Worm (Caenorhabditis elegans): ENCODE measurements around the gene hrpu-1.
"Not testable (repeated sequence)": the region's sequence is repeated elsewhere in the genome, so short reads cannot be mapped to it uniquely, and the experiment has no call there.

Gene hrpu-1

DNA sequence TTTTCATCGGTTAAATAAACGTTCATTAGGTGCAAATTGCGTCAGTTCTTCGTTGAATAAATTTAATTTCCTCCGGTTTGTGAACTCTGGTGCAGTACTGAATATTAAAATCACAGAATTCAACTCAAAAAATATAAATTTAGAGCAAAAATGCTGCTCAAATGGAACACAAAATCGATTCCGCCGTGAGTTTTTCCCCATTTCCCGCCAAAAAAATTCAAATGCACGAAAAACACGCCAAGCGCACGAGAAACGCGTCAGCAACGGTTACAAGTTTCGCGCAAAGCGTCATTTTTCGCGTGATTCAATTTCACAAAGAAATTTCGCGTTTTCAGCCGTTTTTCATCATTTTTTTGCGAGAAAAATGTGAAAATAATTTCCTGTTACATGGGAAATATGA is at the start of gene hrpu-1:
Gene hrpu-1, plus strand, starts transcription at position 140 of the 400 bp plus-strand sequence.
- TF ChIP-seq pqm-1 (tag; optimal IDR thresholded peaks at IDR 0.05) (no peak), ets-4 (tag; optimal IDR thresholded peaks at IDR 0.05) (no peak), pros-1 (tag; optimal IDR thresholded peaks at IDR 0.05) (no peak), tbx-7 (tag; optimal IDR thresholded peaks at IDR 0.05) (no peak), unc-86 (tag; optimal IDR thresholded peaks at IDR 0.05) (no peak), hlh-30 (tag; optimal IDR thresholded peaks at IDR 0.05; ENCODE audit: insufficient read depth) (peak; percentile 42), fkh-10 (GFP tag; optimal IDR thresholded peaks at IDR 0.05) (no peak), lim-6 (tag; optimal IDR thresholded peaks at IDR 0.05) (no peak), dve-1 (tag; optimal IDR thresholded peaks at IDR 0.05) (peak; percentile 47), nfya-1 (tag; optimal IDR thresholded peaks at IDR 0.05) (peak; percentile 76), ceh-9 (tag; optimal IDR thresholded peaks at IDR 0.05) (no peak), mec-3 (tag; optimal IDR thresholded peaks at IDR 0.05; ENCODE audit: borderline replicate concordance) (no peak), tbx-2 (tag; optimal IDR thresholded peaks at IDR 0.05) (peak; percentile 18), ceh-14 (tag; optimal IDR thresholded peaks at IDR 0.05) (no peak), ceh-34 (tag; optimal IDR thresholded peaks at IDR 0.05) (peak; percentile 51), unc-42 (tag; optimal IDR thresholded peaks at IDR 0.05) (peak; percentile 73), unc-55 (GFP tag; optimal IDR thresholded peaks at IDR 0.05) (peak; percentile 32), F13H6.1 (tag; optimal IDR thresholded peaks at IDR 0.05) (no peak), syd-9 (tag; optimal IDR thresholded peaks at IDR 0.05) (no peak), nhr-232 (tag; optimal IDR thresholded peaks at IDR 0.05) (no peak), ceh-18 (tag; optimal IDR thresholded peaks at IDR 0.05) (peak; percentile 46), T23F11.4 (GFP tag; optimal IDR thresholded peaks at IDR 0.05) (no peak), ceh-30 (tag; optimal IDR thresholded peaks at IDR 0.05) (peak; percentile 41), C08G9.2 (tag; optimal IDR thresholded peaks at IDR 0.05) (no peak), nhr-11 (tag; optimal IDR thresholded peaks at IDR 0.05) (no peak), zip-5 (tag; optimal IDR thresholded peaks at IDR 0.05) (no peak), dmd-4 (tag; optimal IDR thresholded peaks at IDR 0.05; ENCODE audit: borderline replicate concordance) (no peak), ztf-16 (tag; optimal IDR thresholded peaks at IDR 0.05) (no peak), ceh-31 (tag; optimal IDR thresholded peaks at IDR 0.05) (peak; percentile 14), ceh-22 (tag; optimal IDR thresholded peaks at IDR 0.05) (no peak)

DNA sequence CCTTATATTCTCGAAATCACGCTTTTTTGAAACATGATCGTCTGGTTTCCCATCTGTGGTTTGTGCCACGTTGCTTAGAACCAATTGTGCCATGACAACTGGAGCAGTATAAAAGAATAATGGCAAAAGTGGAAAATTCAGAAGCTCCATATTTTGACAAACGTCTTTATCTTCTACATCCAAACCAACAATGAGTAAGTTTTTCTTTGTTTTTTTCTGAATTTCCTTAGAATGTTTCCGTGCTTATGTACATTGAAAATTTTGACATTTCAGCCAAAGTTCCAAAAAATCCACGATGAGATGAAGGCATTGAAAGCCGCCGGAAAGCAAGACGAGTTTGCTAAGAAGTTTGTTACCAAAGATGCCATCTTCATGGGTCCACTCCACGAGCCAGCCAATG is 32.9 kb upstream of the hrpu-1 start, which contains the start of gene Y41E3.6:
Gene Y41E3.6, plus strand, starts transcription at position 301 of the 400 bp plus-strand sequence.
- TF ChIP-seq mec-3 (tag; optimal IDR thresholded peaks at IDR 0.05; ENCODE audit: borderline replicate concordance); tbx-2 (tag; optimal IDR thresholded peaks at IDR 0.05); tbx-7 (tag; optimal IDR thresholded peaks at IDR 0.05): not testable (repeated sequence)

DNA sequence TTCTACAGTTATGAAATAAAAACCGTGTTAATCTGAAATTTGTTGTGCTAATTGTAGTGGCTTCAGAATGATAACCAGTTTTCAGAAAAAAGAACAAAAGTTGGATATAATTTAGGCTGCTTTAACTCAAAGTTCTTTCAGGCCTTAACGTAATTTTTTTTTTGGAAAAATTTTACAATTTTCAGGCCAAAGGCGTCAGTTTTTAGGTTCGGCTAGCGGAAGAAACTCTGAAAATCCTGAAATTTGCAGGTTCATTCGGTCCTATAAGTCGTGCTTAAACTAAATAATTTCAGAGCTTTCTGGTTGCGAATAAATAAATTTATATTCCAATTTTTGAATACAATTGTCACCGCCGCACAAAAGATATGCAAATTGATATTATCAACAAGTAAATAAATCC is 31.2 kb upstream of the hrpu-1 start:
- TF ChIP-seq T23F11.4 (GFP tag; optimal IDR thresholded peaks at IDR 0.05) (no peak), zip-5 (tag; optimal IDR thresholded peaks at IDR 0.05) (no peak), lim-6 (tag; optimal IDR thresholded peaks at IDR 0.05) (no peak), ceh-22 (tag; optimal IDR thresholded peaks at IDR 0.05) (no peak), ahr-1 (tag; optimal IDR thresholded peaks at IDR 0.05) (no peak), ceh-14 (tag; optimal IDR thresholded peaks at IDR 0.05) (no peak), elt-2 (tag; optimal IDR thresholded peaks at IDR 0.05) (no peak), ceh-2 (tag; optimal IDR thresholded peaks at IDR 0.05) (no peak)

DNA sequence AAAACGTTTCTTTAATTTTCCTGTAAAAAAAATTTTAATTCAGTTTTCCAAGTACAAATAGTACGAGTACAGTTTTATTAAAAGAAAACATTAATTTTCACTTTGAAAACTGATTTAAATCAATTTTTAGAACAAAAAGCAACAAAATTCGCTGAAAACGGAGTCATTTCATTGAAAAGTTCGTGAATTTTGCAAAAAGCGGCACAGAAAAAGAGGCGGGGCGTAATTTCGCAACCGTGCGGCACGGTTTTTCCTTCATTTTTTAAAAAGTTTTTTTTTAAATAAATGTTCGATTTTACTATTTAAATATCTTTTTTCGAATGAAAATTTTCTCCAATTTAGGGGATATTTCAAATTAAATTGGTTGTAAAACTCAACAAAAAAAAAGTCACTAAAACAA is 28.2 kb upstream of the hrpu-1 start:
- TF ChIP-seq ceh-14 (tag; optimal IDR thresholded peaks at IDR 0.05) (no peak), K09A11.1 (tag; optimal IDR thresholded peaks at IDR 0.05; ENCODE audit: insufficient read depth) (no peak), ceh-48 (tag; optimal IDR thresholded peaks at IDR 0.05) (no peak), eyg-1 (tag; optimal IDR thresholded peaks at IDR 0.05) (no peak), nfya-1 (tag; optimal IDR thresholded peaks at IDR 0.05) (no peak), ceh-19 (GFP tag; optimal IDR thresholded peaks at IDR 0.05) (no peak), pha-2 (tag; optimal IDR thresholded peaks at IDR 0.05) (no peak), hlh-30 (tag; optimal IDR thresholded peaks at IDR 0.05; ENCODE audit: insufficient read depth) (no peak), dve-1 (tag; optimal IDR thresholded peaks at IDR 0.05) (no peak), pqm-1 (tag; optimal IDR thresholded peaks at IDR 0.05) (no peak), pat-9 (tag; optimal IDR thresholded peaks at IDR 0.05) (no peak), fkh-6 (tag; optimal IDR thresholded peaks at IDR 0.05) (no peak), ceh-2 (tag; optimal IDR thresholded peaks at IDR 0.05) (no peak), fax-1 (tag; optimal IDR thresholded peaks at IDR 0.05) (no peak), unc-42 (tag; optimal IDR thresholded peaks at IDR 0.05) (no peak), unc-55 (GFP tag; optimal IDR thresholded peaks at IDR 0.05) (no peak), lin-11 (tag; optimal IDR thresholded peaks at IDR 0.05) (no peak)

All from whole organism, late embryonic.